Fruit fly (Drosophila melanogaster): Measurements from ENCODE around the gene Non2.

The Non2 gene

dm6 chr3L:2762122-2762521, 4.7 kb upstream of the Non2 start:
- peak; percentile 24 for TF ChIP-seq Deaf1 (tag; optimal IDR thresholded peaks at IDR 0.05)
- TF ChIP-seq Trl (optimal IDR thresholded peaks at IDR 0.05), result peak in 1 of 2 experiments; percentile 38
- no peak for TF ChIP-seq Trl (GFP tag; optimal IDR thresholded peaks at IDR 0.05)
- no peak for TF ChIP-seq Hr39 (optimal IDR thresholded peaks at IDR 0.05)
- TF ChIP-seq Tbp (GFP tag; optimal IDR thresholded peaks at IDR 0.05), result no peak
- TF ChIP-seq CG15011 (GFP tag; optimal IDR thresholded peaks at IDR 0.05), result no peak
- TF ChIP-seq CG10209 (GFP tag; optimal IDR thresholded peaks at IDR 0.05), result no peak
- TF ChIP-seq CG14050 (GFP tag; IDR thresholded peaks at IDR 0.05), result no peak
- TF ChIP-seq CG10431 (GFP tag; optimal IDR thresholded peaks at IDR 0.05), result no peak
- no peak for TF ChIP-seq CG2875 (GFP tag; optimal IDR thresholded peaks at IDR 0.05)
- TF ChIP-seq CG17186 (GFP tag; optimal IDR thresholded peaks at IDR 0.05), result no peak
- no peak for TF ChIP-seq Aef1 (GFP tag; IDR thresholded peaks at IDR 0.05)
- TF ChIP-seq CG5953 (GFP tag; IDR thresholded peaks at IDR 0.05), result no peak
- TF ChIP-seq jumu (GFP tag; optimal IDR thresholded peaks at IDR 0.05), result no peak
- no peak for TF ChIP-seq Ravus (GFP tag; IDR thresholded peaks at IDR 0.05)
- TF ChIP-seq CG11723 (GFP tag; optimal IDR thresholded peaks at IDR 0.05), result no peak
- no peak for TF ChIP-seq Dip3 (GFP tag; optimal IDR thresholded peaks at IDR 0.05)
- peak in 1 of 2 experiments; percentile 80 for TF ChIP-seq Pdp1 (GFP tag; optimal IDR thresholded peaks at IDR 0.05)
- peak in 1 of 2 experiments; percentile 57 for TF ChIP-seq Hr78 (GFP tag; optimal IDR thresholded peaks at IDR 0.05)
- no peak for TF ChIP-seq otp (GFP tag; IDR thresholded peaks at IDR 0.05)
- TF ChIP-seq CrebB (tag; optimal IDR thresholded peaks at IDR 0.05), result no peak
- no peak for TF ChIP-seq sob (GFP tag; IDR thresholded peaks at IDR 0.05)
- TF ChIP-seq CG3726 (GFP tag; IDR thresholded peaks at IDR 0.05), result no peak
- no peak for TF ChIP-seq br (optimal IDR thresholded peaks at IDR 0.05)
- TF ChIP-seq CG1529 (GFP tag; optimal IDR thresholded peaks at IDR 0.05), result no peak
- no peak for TF ChIP-seq ewg (GFP tag; optimal IDR thresholded peaks at IDR 0.05)
- no peak for TF ChIP-seq CG31441 (GFP tag; IDR thresholded peaks at IDR 0.05)
- TF ChIP-seq dm (GFP tag; optimal IDR thresholded peaks at IDR 0.05), result no peak
- TF ChIP-seq sr (GFP tag; IDR thresholded peaks at IDR 0.05), result 0 out of 3 replicates have a peak, but pooled peaks have one; percentile 24

- TF ChIP-seq sob (GFP tag; IDR thresholded peaks at IDR 0.05) (peak; percentile 31; the same call in 1 of the 2 replicates), al (GFP tag; IDR thresholded peaks at IDR 0.05) (peak; percentile 48; the same call in 1 of the 2 replicates), p53 (GFP tag; optimal IDR thresholded peaks at IDR 0.05) (no peak), CG11723 (GFP tag; optimal IDR thresholded peaks at IDR 0.05) (no peak), dmrt99B (tag; optimal IDR thresholded peaks at IDR 0.05) (peak; percentile 45), Dip2 (GFP tag; IDR thresholded peaks at IDR 0.05) (no peak), CG11695 (GFP tag; IDR thresholded peaks at IDR 0.05) (0 out of 3 replicates have a peak, but pooled peaks have one; percentile 52), Lpt (GFP tag; optimal IDR thresholded peaks at IDR 0.05) (no peak), ssp (GFP tag; IDR thresholded peaks at IDR 0.05) (0 out of 2 replicates have a peak, but pooled peaks have one; percentile 32), so (GFP tag; IDR thresholded peaks at IDR 0.05) (0 out of 3 replicates have a peak, but pooled peaks have one; percentile 14), pb (GFP tag; optimal IDR thresholded peaks at IDR 0.05) (no peak), Hr3 (GFP tag; optimal IDR thresholded peaks at IDR 0.05) (no peak), E2f1 (GFP tag; IDR thresholded peaks at IDR 0.05) (peak; percentile 21; the same call in 1 of the 2 replicates), CG9797 (GFP tag; optimal IDR thresholded peaks at IDR 0.05) (no peak), CG14014 (GFP tag; IDR thresholded peaks at IDR 0.05) (no peak), exex (tag; optimal IDR thresholded peaks at IDR 0.05) (no peak), CG31224 (GFP tag; IDR thresholded peaks at IDR 0.05) (peak; percentile 43; the same call in 1 of the 2 replicates), Oli (tag; optimal IDR thresholded peaks at IDR 0.05) (peak; percentile 24), B-H1 (GFP tag; IDR thresholded peaks at IDR 0.05) (no peak), kay (GFP tag; optimal IDR thresholded peaks at IDR 0.05) (no peak), Hr51 (GFP tag; optimal IDR thresholded peaks at IDR 0.05) (peak in 1 of 2 experiments; percentile 36), GATAe (GFP tag; conservative IDR thresholded peaks at IDR 0.05) (no peak), H15 (GFP tag; IDR thresholded peaks at IDR 0.05) (peak; percentile 62; the same call in 2 of the 3 replicates), HmgZ (tag; optimal IDR thresholded peaks at IDR 0.05) (no peak), aop (GFP tag; IDR thresholded peaks at IDR 0.05) (no peak), jigr1 (GFP tag; IDR thresholded peaks at IDR 0.05) (no peak), CG31365 (tag; optimal IDR thresholded peaks at IDR 0.05) (no peak)
These were observed 3.0 kb upstream of the Non2 start for dm6 chr3L:2763762-2764161.

Data from whole organism, embryonic.